Fruit fly (Drosophila melanogaster) Kc167 (cell line): ENCODE data around the gene Kr-h1.

ENCODE experiments used
- h ChIP-seq: fragments of >200 bp; optimal IDR thresholded peaks from 3 replicates; lab custom pipeline; 2018; ENCODE audit warnings: missing external identifiers
- insv ChIP-seq: fragments of >200 bp; optimal IDR thresholded peaks from 3 replicates; lab custom pipeline; 2018; ENCODE audit warnings: missing external identifiers
- psq ChIP-seq: fragments of >200 bp; optimal IDR thresholded peaks from 2 replicates; lab custom pipeline; 2017; ENCODE audit warnings: missing external identifiers

DNA sequence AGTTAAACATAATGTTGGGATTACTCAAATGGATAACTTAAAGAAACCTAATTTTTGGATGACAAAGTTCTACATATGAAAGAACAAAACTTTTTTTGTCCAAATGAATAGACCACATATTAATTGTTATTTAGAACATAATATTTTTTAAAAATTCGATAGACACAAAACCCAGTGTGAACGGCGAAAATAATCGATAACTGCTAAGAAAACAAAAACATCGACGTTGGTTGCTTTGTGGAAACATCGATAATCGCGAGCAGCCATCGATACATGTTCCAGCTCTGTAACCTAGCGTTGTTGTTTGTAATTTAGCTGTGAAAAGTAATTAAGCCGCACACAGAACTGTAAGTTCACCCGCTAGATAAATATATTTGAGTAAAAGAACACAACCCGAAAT, 31.8 kb upstream of the Kr-h1 start, which contains the start of gene CG9135:
- TF ChIP-seq h (lab: Kevin White, UChicago), result no peak
- no peak for TF ChIP-seq psq (lab: Kevin White, UChicago)
- no peak for TF ChIP-seq insv
